Worm (Caenorhabditis elegans): Measurements from ENCODE around the gene kin-19.

kin-19 gene

DNA sequence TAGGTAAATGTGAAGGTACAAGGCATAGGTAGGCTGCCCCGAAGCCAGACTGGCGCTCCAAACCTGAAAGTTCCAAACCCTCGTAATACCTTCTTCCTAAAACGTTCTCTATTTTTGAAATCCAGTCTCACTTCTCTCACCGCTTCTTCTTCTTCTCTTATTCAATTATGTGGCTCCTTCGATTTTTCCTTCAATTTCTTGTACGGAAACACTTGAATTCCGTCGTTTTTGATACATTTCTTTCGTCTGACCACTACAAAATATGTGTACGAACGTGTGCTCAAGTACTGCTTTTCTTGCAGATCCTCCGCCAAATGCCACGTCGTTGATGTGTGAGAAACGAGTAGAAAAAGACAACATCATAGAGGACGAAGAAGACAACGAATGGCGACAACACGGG, 20.1 kb downstream of the kin-19 start, which contains the start of gene unc-79:
Gene unc-79 (plus strand): TSS at position 301 of the 400 bp plus-strand sequence.
- TF ChIP-seq fkh-10 (GFP tag; optimal IDR thresholded peaks at IDR 0.05) (peak; percentile 39), nhr-25 (tag; optimal IDR thresholded peaks at IDR 0.05; ENCODE audit: borderline replicate concordance, insufficient read depth) (no peak)

DNA sequence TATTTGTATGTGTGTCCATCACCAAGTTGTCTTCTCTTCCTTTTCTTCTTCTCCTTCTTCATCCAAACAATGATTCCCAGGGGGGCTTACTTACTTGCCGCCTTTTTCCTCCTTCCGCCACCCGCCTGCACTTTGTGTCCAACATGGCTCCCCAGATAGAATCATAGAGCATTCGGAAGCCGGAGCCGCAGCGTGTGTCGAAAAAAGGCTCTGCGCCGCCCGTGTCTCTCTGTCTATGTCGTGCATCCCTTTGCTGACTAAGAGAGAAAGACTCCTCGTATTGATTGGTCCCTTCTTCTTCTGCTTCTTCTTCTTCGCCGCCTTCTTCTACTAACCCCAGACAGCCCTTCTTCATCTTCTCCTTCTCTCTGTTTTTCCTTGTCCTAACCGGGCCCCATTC, 22.7 kb downstream of the kin-19 start:
- peak; percentile 72 for TF ChIP-seq rbr-2 (tag; optimal IDR thresholded peaks at IDR 0.05)
- TF ChIP-seq F37D6.2 (tag; optimal IDR thresholded peaks at IDR 0.05): peak; percentile 51
- TF ChIP-seq skn-1 (tag; optimal IDR thresholded peaks at IDR 0.05): no peak
- no peak for TF ChIP-seq nhr-41 (GFP tag; IDR thresholded peaks at IDR 0.05)
- no peak for TF ChIP-seq ceh-44 (GFP tag; IDR thresholded peaks at IDR 0.05)
- TF ChIP-seq tag-97 (GFP tag; IDR thresholded peaks at IDR 0.05): no peak
- no peak for TF ChIP-seq vab-7 (GFP tag; IDR thresholded peaks at IDR 0.05)
- peak; percentile 54 for TF ChIP-seq mep-1 (tag; optimal IDR thresholded peaks at IDR 0.05)
- TF ChIP-seq ceh-32 (tag; optimal IDR thresholded peaks at IDR 0.05; ENCODE audit: poor library complexity): no peak
- no peak for TF ChIP-seq jun-1 (tag; optimal IDR thresholded peaks at IDR 0.05)
- TF ChIP-seq dmd-6 (GFP tag; IDR thresholded peaks at IDR 0.05): 0 out of 2 replicates have a peak, but pooled peaks have one; percentile 7
- peak; percentile 40; the same call in 1 of the 2 replicates for TF ChIP-seq ceh-20 (GFP tag; IDR thresholded peaks at IDR 0.05)
- 0 out of 2 replicates have a peak, but pooled peaks have one; percentile 50 for TF ChIP-seq ctbp-1 (GFP tag; IDR thresholded peaks at IDR 0.05)
- TF ChIP-seq daf-16 (GFP tag; optimal IDR thresholded peaks at IDR 0.05): no peak
- no peak for TF ChIP-seq daf-16 (tag; optimal IDR thresholded peaks at IDR 0.05)
- TF ChIP-seq T20F7.1 (GFP tag; optimal IDR thresholded peaks at IDR 0.05): no peak
- peak; percentile 80 for TF ChIP-seq aha-1 (tag)
- no peak for TF ChIP-seq ZK546.5 (tag; optimal IDR thresholded peaks at IDR 0.05)
- peak; percentile 72 for TF ChIP-seq set-16 (GFP tag; IDR thresholded peaks at IDR 0.05)
- TF ChIP-seq nhr-11 (tag; optimal IDR thresholded peaks at IDR 0.05): no peak
- no peak for TF ChIP-seq mxl-3 (GFP tag; optimal IDR thresholded peaks at IDR 0.05)
- peak; percentile 69; the same call in 1 of the 2 replicates for TF ChIP-seq egl-43 (GFP tag; IDR thresholded peaks at IDR 0.05)
- TF ChIP-seq mes-2 (tag; optimal IDR thresholded peaks at IDR 0.05; ENCODE audit: poor library complexity, severe bottlenecking): peak; percentile 49
- TF ChIP-seq Y5F2A.4 (GFP tag; optimal IDR thresholded peaks at IDR 0.05): no peak
- TF ChIP-seq ceh-28 (tag; optimal IDR thresholded peaks at IDR 0.05): peak; percentile 8
- TF ChIP-seq hmg-1.1 (GFP tag; IDR thresholded peaks at IDR 0.05): peak; percentile 78
- TF ChIP-seq unc-62 (GFP tag; optimal IDR thresholded peaks at IDR 0.05 in 1 of 2): peak in 1 of 2 experiments; percentile 79
- TF ChIP-seq unc-62 (tag; optimal IDR thresholded peaks at IDR 0.05): no peak
- no peak for TF ChIP-seq ztf-11 (tag; optimal IDR thresholded peaks at IDR 0.05)
- peak; percentile 18 for TF ChIP-seq hlh-30 (tag; optimal IDR thresholded peaks at IDR 0.05; ENCODE audit: insufficient read depth)
- TF ChIP-seq egl-27 (tag; optimal IDR thresholded peaks at IDR 0.05): no peak
- TF ChIP-seq F10B5.3 (tag; optimal IDR thresholded peaks at IDR 0.05): no peak
- TF ChIP-seq ZK337.2 (GFP tag; IDR thresholded peaks at IDR 0.05): no peak
- TF ChIP-seq nhr-25 (tag; optimal IDR thresholded peaks at IDR 0.05; ENCODE audit: borderline replicate concordance, insufficient read depth): no peak
- no peak for TF ChIP-seq arid-1 (GFP tag; conservative IDR thresholded peaks at IDR 0.05)
- TF ChIP-seq F44E2.7 (GFP tag; IDR thresholded peaks at IDR 0.05): no peak
- TF ChIP-seq lsy-2 (tag; optimal IDR thresholded peaks at IDR 0.05): peak; percentile 46 to 48
- TF ChIP-seq mdl-1 (tag; optimal IDR thresholded peaks at IDR 0.05): no peak
- TF ChIP-seq nhr-76 (tag; optimal IDR thresholded peaks at IDR 0.05): no peak
- TF ChIP-seq D1046.2 (GFP tag; IDR thresholded peaks at IDR 0.05): 0 out of 2 replicates have a peak, but pooled peaks have one; percentile 11
- no peak for TF ChIP-seq dpl-1 (GFP tag; optimal IDR thresholded peaks at IDR 0.05)
- TF ChIP-seq F49E8.2 (tag; optimal IDR thresholded peaks at IDR 0.05; ENCODE audit: borderline replicate concordance): no peak
- TF ChIP-seq pqm-1 (tag; optimal IDR thresholded peaks at IDR 0.05): no peak

Data from whole organism, L4 larva.